Worm (Caenorhabditis elegans) whole organism, L1 larva: ENCODE measurements around the gene srh-213.

Experiments
- aha-1 ChIP-seq: fragments of 150-350 bp; optimal IDR thresholded peaks from 2 replicates; lab custom pipeline; 2014; ENCODE audit warnings: missing biosample characterization, missing genetic modification characterization
- ceh-82 ChIP-seq, 3 experiments: fragments of 150-350 bp in 1 of 3; sonication (generic microtip) in 2 of 3; optimal IDR thresholded peaks; 2 replicates each; lab custom pipeline; 2014 to 2017; ENCODE audit warnings: missing biosample characterization in 3 of 3, missing genetic modification characterization in 3 of 3
- elt-3 ChIP-seq, 6 experiments: fragments of 150-350 bp in 1 of 6; sonication (generic microtip); optimal IDR thresholded peaks; 2 replicates each; lab custom pipeline; 2017 to 2018; ENCODE audit warnings: missing biosample characterization in 6 of 6, missing genetic modification characterization in 6 of 6, inconsistent platforms in 1 of 6
- mep-1 ChIP-seq: fragments of 150-350 bp; optimal IDR thresholded peaks from 2 replicates; lab custom pipeline; 2014; ENCODE audit warnings: missing biosample characterization, missing genetic modification characterization
- nhr-76 ChIP-seq: sonication (generic microtip); optimal IDR thresholded peaks from 2 replicates; lab custom pipeline; 2017; ENCODE audit warnings: missing biosample characterization, missing genetic modification characterization
- nhr-77 ChIP-seq: fragments of 150-350 bp; optimal IDR thresholded peaks from 2 replicates; lab custom pipeline; 2014; ENCODE audit warnings: missing biosample characterization, missing genetic modification characterization
- pqm-1 ChIP-seq: sonication (generic microtip); optimal IDR thresholded peaks from 3 replicates; lab custom pipeline; 2017; ENCODE audit warnings: missing biosample characterization, missing genetic modification characterization
- skn-1 ChIP-seq: fragments of 150-350 bp; optimal IDR thresholded peaks from 2 replicates; lab custom pipeline; 2014; ENCODE audit warnings: missing biosample characterization, missing genetic modification characterization
- unc-62 ChIP-seq: fragments of 150-350 bp; optimal IDR thresholded peaks from 2 replicates; lab custom pipeline; 2014; ENCODE audit warnings: missing biosample characterization, missing genetic modification reagents, missing genetic modification characterization
- zag-1 ChIP-seq: fragments of 150-350 bp; optimal IDR thresholded peaks from 2 replicates; lab custom pipeline; 2014; ENCODE audit warnings: missing biosample characterization, missing genetic modification characterization

DNA sequence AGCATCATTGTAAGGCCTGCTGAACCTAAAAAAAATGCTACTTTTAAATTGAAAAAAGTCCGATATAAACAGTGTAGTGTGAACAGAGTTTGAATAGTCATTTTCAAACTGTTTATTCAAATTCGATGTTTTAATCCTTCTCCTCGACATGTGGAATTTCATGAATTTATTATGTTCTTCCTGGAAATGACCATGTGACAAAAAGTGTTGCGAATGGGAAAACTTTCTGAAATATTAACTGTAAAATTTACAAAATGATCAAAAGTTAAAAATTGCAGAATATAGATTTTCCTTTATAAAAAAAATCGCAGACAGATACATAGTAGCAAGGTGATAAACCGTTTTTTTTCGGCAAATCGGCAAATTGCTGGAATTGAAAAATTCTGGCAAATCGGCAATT, 10.5 kb upstream of the srh-213 start, which contains the start of gene T22F3.8:
- no peak for TF ChIP-seq nhr-76 (tag; lab: Kevin White, UChicago)
- TF ChIP-seq nhr-77: no peak
- no peak for TF ChIP-seq ceh-82 (tag; optimal IDR thresholded peaks at IDR 0.05; lab: Kevin White, UChicago)
- no peak for TF ChIP-seq mep-1 (tag; lab: Kevin White, UChicago)
- TF ChIP-seq unc-62 (GFP tag; lab: Kevin White, UChicago): no peak
- TF ChIP-seq zag-1 (tag; lab: Kevin White, UChicago): no peak
- TF ChIP-seq aha-1: no peak
- TF ChIP-seq pqm-1: no peak
- TF ChIP-seq elt-3 (tag; optimal IDR thresholded peaks at IDR 0.05; lab: Kevin White, UChicago): no peak
- TF ChIP-seq skn-1 (tag; lab: Kevin White, UChicago): no peak
